Worm (Caenorhabditis elegans) whole organism, L1 larva: Measurements from ENCODE around the gene nhr-199.

ENCODE experiments used
- C34B4.2 ChIP-seq: sonication (generic microtip); optimal IDR thresholded peaks from 2 replicates; lab custom pipeline; 2017; ENCODE audit warnings: mild to moderate bottlenecking, missing genetic modification characterization, missing compliant biosample characterization
- blmp-1 ChIP-seq: fragments of 150-350 bp; optimal IDR thresholded peaks from 2 replicates; lab custom pipeline; 2014; ENCODE audit warnings: missing biosample characterization, missing genetic modification characterization
- ceh-8 ChIP-seq: fragments of 200-800 bp; sonication (Bioruptor generic); optimal IDR thresholded peaks from 2 replicates; lab custom pipeline; 2018; ENCODE audit warnings: mild to moderate bottlenecking, missing genetic modification characterization, moderate library complexity, missing compliant biosample characterization
- elt-3 ChIP-seq, 6 experiments: fragments of 150-350 bp in 1 of 6; sonication (generic microtip); optimal IDR thresholded peaks; 2 replicates each; lab custom pipeline; 2017 to 2018; ENCODE audit warnings: missing biosample characterization in 6 of 6, missing genetic modification characterization in 6 of 6, inconsistent platforms in 1 of 6
- fkh-8 ChIP-seq: sonication (generic microtip); optimal IDR thresholded peaks from 2 replicates; lab custom pipeline; 2016; ENCODE audit warnings: mild to moderate bottlenecking, missing genetic modification characterization, missing compliant biosample characterization
- hlh-4 ChIP-seq: sonication (generic microtip); optimal IDR thresholded peaks from 2 replicates; lab custom pipeline; 2016; ENCODE audit warnings: mild to moderate bottlenecking, missing genetic modification characterization, missing compliant biosample characterization
- mdl-1 ChIP-seq, 2 experiments: fragments of 150-350 bp; optimal IDR thresholded peaks; 2 replicates each; lab custom pipeline; 2014 to 2017; ENCODE audit warnings: missing biosample characterization in 2 of 2, missing genetic modification characterization in 2 of 2, inconsistent platforms in 1 of 2
- mef-2 ChIP-seq: fragments of 150-350 bp; optimal IDR thresholded peaks from 2 replicates; lab custom pipeline; 2014; ENCODE audit warnings: missing biosample characterization, missing genetic modification characterization
- nhr-47 ChIP-seq: sonication (generic microtip); optimal IDR thresholded peaks from 2 replicates; lab custom pipeline; 2016; ENCODE audit warnings: mild to moderate bottlenecking, missing genetic modification characterization, moderate library complexity, missing compliant biosample characterization
- nhr-85 ChIP-seq: sonication (generic microtip); peaks from one replicate; lab custom pipeline; 2016; ENCODE audit warnings: missing genetic modification characterization, inconsistent platforms, missing compliant biosample characterization
- snpc-4 ChIP-seq: fragments of 150-350 bp; optimal IDR thresholded peaks from 2 replicates; lab custom pipeline; 2014; ENCODE audit warnings: missing biosample characterization, missing genetic modification characterization
- sox-4 ChIP-seq: sonication (generic microtip); optimal IDR thresholded peaks from 2 replicates; lab custom pipeline; 2016; ENCODE audit warnings: missing genetic modification characterization, missing compliant biosample characterization
- ztf-4 ChIP-seq: fragments of 150-350 bp; optimal IDR thresholded peaks from 2 replicates; lab custom pipeline; 2014; ENCODE audit warnings: missing biosample characterization, missing genetic modification characterization

- TF ChIP-seq fkh-8 (tag; lab: Kevin White, UChicago): no peak
- no peak for TF ChIP-seq elt-3 (tag; optimal IDR thresholded peaks at IDR 0.05; lab: Kevin White, UChicago)
- no peak for TF ChIP-seq mef-2 (tag; lab: Kevin White, UChicago)
- TF ChIP-seq nhr-85 (tag; lab: Kevin White, UChicago): no peak
- TF ChIP-seq sox-4 (tag; lab: Kevin White, UChicago): no peak
- TF ChIP-seq blmp-1: no peak
- no peak for TF ChIP-seq C34B4.2 (tag; lab: Kevin White, UChicago)
- TF ChIP-seq nhr-47 (tag; lab: Kevin White, UChicago): no peak
- no peak for TF ChIP-seq ceh-8 (GFP tag; lab: Kevin White, UChicago)
- no peak for TF ChIP-seq hlh-4 (tag; lab: Kevin White, UChicago)
- no peak for TF ChIP-seq snpc-4 (tag; lab: Kevin White, UChicago)
- TF ChIP-seq ztf-4 (tag; lab: Kevin White, UChicago): no peak
- no peak for TF ChIP-seq mdl-1 (tag; optimal IDR thresholded peaks at IDR 0.05; lab: Kevin White, UChicago)
These were observed 9.7 kb downstream of the nhr-199 start, which contains the start of gene nhr-268 for ce11 chrV:15689952-15690351.
